Fruit fly (Drosophila melanogaster) whole organism, embryonic: Measurements from ENCODE around the gene Dr.

ENCODE experiments used
- Abd-B ChIP-seq: fragments of 200-800 bp; sonication (Bioruptor generic); optimal IDR thresholded peaks from 2 replicates; lab custom pipeline; 2018; ENCODE audit warnings: missing biosample characterization, mild to moderate bottlenecking, missing genetic modification characterization, moderate library complexity
- Asciz ChIP-seq: fragments of 200-800 bp; sonication (Bioruptor generic); optimal IDR thresholded peaks from 2 replicates; lab custom pipeline; 2017; ENCODE audit warnings: missing biosample characterization, mild to moderate bottlenecking, missing genetic modification characterization, missing genetic modification reagents
- Awh ChIP-seq: fragments of 200-800 bp; sonication (Bioruptor generic); IDR thresholded peaks from 2 replicates; pipeline ENCODE4, ENCODE4 v1.3.6; 2022; ENCODE audit warnings: missing biosample characterization, missing genetic modification characterization
- Bteb2 ChIP-seq: fragments of 200-800 bp; sonication (Bioruptor generic); optimal IDR thresholded peaks from 2 replicates; lab custom pipeline; 2016; ENCODE audit warnings: missing biosample characterization, missing genetic modification characterization
- CG10267 ChIP-seq: fragments of 200-800 bp; sonication (Bioruptor generic); optimal IDR thresholded peaks from 2 replicates; lab custom pipeline; 2018; ENCODE audit warnings: missing biosample characterization, mild to moderate bottlenecking, missing genetic modification characterization, moderate library complexity
- CG10654 ChIP-seq: fragments of 200-800 bp; sonication (Bioruptor generic); optimal IDR thresholded peaks from 2 replicates; lab custom pipeline; 2016; ENCODE audit warnings: missing biosample characterization, missing genetic modification characterization
- CG10979 ChIP-seq: fragments of 200-800 bp; sonication (Bioruptor generic); optimal IDR thresholded peaks from 2 replicates; lab custom pipeline; 2018; ENCODE audit warnings: missing biosample characterization, mild to moderate bottlenecking, missing genetic modification characterization, moderate library complexity
- CG14667 ChIP-seq: fragments of 200-800 bp; sonication (Bioruptor generic); IDR thresholded peaks from 2 replicates; pipeline ENCODE4 v1.3.6; 2022; ENCODE audit warnings: missing biosample characterization, missing genetic modification characterization
- CG14710 ChIP-seq: fragments of 200-800 bp; sonication (Bioruptor generic); optimal IDR thresholded peaks from 3 replicates; lab custom pipeline; 2019; ENCODE audit warnings: missing biosample characterization, mild to moderate bottlenecking, missing genetic modification characterization, moderate library complexity
- CG14965 ChIP-seq: fragments of 200-800 bp; sonication (Bioruptor generic); optimal IDR thresholded peaks from 2 replicates; lab custom pipeline; 2016; ENCODE audit warnings: missing biosample characterization, missing genetic modification characterization, borderline replicate concordance
- CG15696 ChIP-seq: fragments of 200-800 bp; sonication (Bioruptor generic); optimal IDR thresholded peaks from 2 replicates; lab custom pipeline; 2019; ENCODE audit warnings: missing biosample characterization, mild to moderate bottlenecking, missing genetic modification characterization, moderate library complexity
- CG1603 ChIP-seq: fragments of 200-800 bp; sonication (Bioruptor generic); optimal IDR thresholded peaks from 2 replicates; lab custom pipeline; 2019; ENCODE audit warnings: missing biosample characterization, mild to moderate bottlenecking, missing genetic modification characterization, moderate library complexity
- CG18476 ChIP-seq: fragments of 200-800 bp; sonication (Bioruptor generic); optimal IDR thresholded peaks from 2 replicates; lab custom pipeline; 2016; ENCODE audit warnings: missing biosample characterization, mild to moderate bottlenecking, missing genetic modification characterization
- CG30020 ChIP-seq: fragments of 200-800 bp; optimal IDR thresholded peaks from 2 replicates; lab custom pipeline; 2019; ENCODE audit warnings: missing biosample characterization, mild to moderate bottlenecking, missing genetic modification characterization, moderate library complexity
- CG31441 ChIP-seq: fragments of 200-800 bp; sonication (Bioruptor generic); IDR thresholded peaks from 2 replicates; pipeline ENCODE4 v1.3.6; 2022; ENCODE audit warnings: missing biosample characterization, missing genetic modification characterization
- CG3163 ChIP-seq: fragments of 200-800 bp; sonication (Bioruptor generic); optimal IDR thresholded peaks from 3 replicates; lab custom pipeline; 2016; ENCODE audit warnings: missing biosample characterization, missing genetic modification characterization
- CG3407 ChIP-seq: fragments of 200-800 bp; sonication (Bioruptor generic); optimal IDR thresholded peaks from 2 replicates; lab custom pipeline; 2018; ENCODE audit warnings: missing biosample characterization, mild to moderate bottlenecking, missing genetic modification characterization
- CG42726 ChIP-seq: fragments of 200-800 bp; sonication (Bioruptor generic); IDR thresholded peaks from 2 replicates; pipeline ENCODE4 v1.3.6; 2022; ENCODE audit warnings: missing biosample characterization, missing genetic modification characterization; ENCODE audit not compliant: partially characterized antibody
- CG5180 ChIP-seq: fragments of 200-800 bp; sonication (Bioruptor generic); optimal IDR thresholded peaks from 3 replicates; lab custom pipeline; 2017; ENCODE audit warnings: missing biosample characterization, missing genetic modification characterization, mild to moderate bottlenecking, moderate library complexity, missing genetic modification reagents
- CG6254 ChIP-seq: fragments of 200-800 bp; sonication (Bioruptor generic); optimal IDR thresholded peaks from 3 replicates; lab custom pipeline; 2017; ENCODE audit warnings: mild to moderate bottlenecking, missing biosample characterization, missing genetic modification reagents, missing genetic modification characterization
- CG6689 ChIP-seq: fragments of 200-800 bp; sonication (Bioruptor generic); IDR thresholded peaks from 2 replicates; pipeline ENCODE4 v1.3.6; 2022; ENCODE audit warnings: missing biosample characterization, missing genetic modification characterization
- Dip2 ChIP-seq: fragments of 200-800 bp; sonication (Bioruptor generic); IDR thresholded peaks from 2 replicates; pipeline ENCODE4 v1.3.6; 2022; ENCODE audit warnings: missing biosample characterization, missing genetic modification characterization
- Lpt ChIP-seq: fragments of >200 bp; optimal IDR thresholded peaks from 2 replicates; lab custom pipeline; 2018; ENCODE audit warnings: missing biosample characterization, missing genetic modification characterization
- MBD-R2 ChIP-seq: fragments of 200-800 bp; sonication (Bioruptor generic); IDR thresholded peaks from 2 replicates; pipeline ENCODE4 v1.3.6; 2022; ENCODE audit warnings: missing biosample characterization, missing genetic modification characterization
- Oli ChIP-seq: fragments of 200-800 bp; sonication (Bioruptor generic); optimal IDR thresholded peaks from 2 replicates; lab custom pipeline; 2018; ENCODE audit warnings: missing biosample characterization, mild to moderate bottlenecking, missing genetic modification characterization, moderate library complexity
- Rx ChIP-seq: fragments of 200-800 bp; sonication (Bioruptor generic); IDR thresholded peaks from 2 replicates; pipeline ENCODE4 v1.3.6; 2022; ENCODE audit warnings: missing biosample characterization, missing genetic modification characterization
- Scr ChIP-seq: fragments of 200-800 bp; sonication (Bioruptor generic); IDR thresholded peaks from 2 replicates; pipeline ENCODE4 v1.3.6; 2022; ENCODE audit warnings: missing biosample characterization, missing genetic modification characterization; ENCODE audit not compliant: partially characterized antibody
- Taf1 ChIP-seq: fragments of 200-800 bp; sonication (Bioruptor generic); IDR thresholded peaks from 2 replicates; pipeline ENCODE4 v1.3.6; 2022; ENCODE audit warnings: missing biosample characterization, missing genetic modification characterization
- YL-1 ChIP-seq: fragments of 200-800 bp; sonication (Bioruptor generic); optimal IDR thresholded peaks from 3 replicates; lab custom pipeline; 2017; ENCODE audit warnings: missing biosample characterization, mild to moderate bottlenecking, missing genetic modification characterization
- amos ChIP-seq: fragments of 200-800 bp; sonication (Bioruptor generic); IDR thresholded peaks from 2 replicates; pipeline ENCODE4 v1.3.6; 2022; ENCODE audit warnings: missing biosample characterization, missing genetic modification characterization; ENCODE audit not compliant: partially characterized antibody
- ase ChIP-seq: fragments of 200-800 bp; sonication (Bioruptor generic); IDR thresholded peaks from 3 replicates; pipeline ENCODE4 v1.3.6; 2022; ENCODE audit warnings: missing biosample characterization, missing genetic modification characterization
- croc ChIP-seq: fragments of 200-800 bp; sonication (Bioruptor generic); conservative IDR thresholded peaks from 3 replicates; pipeline ENCODE4 v1.3.6; 2022; ENCODE audit warnings: missing biosample characterization, missing genetic modification characterization
- da ChIP-seq: fragments of 200-800 bp; sonication (Bioruptor generic); optimal IDR thresholded peaks from 2 replicates; lab custom pipeline; 2016; ENCODE audit warnings: missing biosample characterization, missing genetic modification characterization
- danr ChIP-seq: fragments of 200-800 bp; sonication (Bioruptor generic); IDR thresholded peaks from 2 replicates; pipeline ENCODE4 v1.3.6; 2022; ENCODE audit warnings: missing biosample characterization, missing genetic modification characterization
- gsb ChIP-seq: fragments of 200-800 bp; sonication (Bioruptor generic); IDR thresholded peaks from 2 replicates; pipeline ENCODE4 v1.3.6; 2022; ENCODE audit warnings: missing biosample characterization, missing genetic modification characterization
- ham ChIP-seq: fragments of 200-800 bp; sonication (Bioruptor generic); IDR thresholded peaks from 2 replicates; pipeline ENCODE4 v1.3.6; 2022; ENCODE audit warnings: missing biosample characterization, missing genetic modification characterization
- hb ChIP-seq: fragments of 200-800 bp; sonication (Bioruptor generic); IDR thresholded peaks from 3 replicates; pipeline ENCODE4 v1.3.6; 2022; ENCODE audit warnings: missing biosample characterization, missing genetic modification characterization; ENCODE audit not compliant: partially characterized antibody
- kay ChIP-seq: fragments of 200-800 bp; sonication (Bioruptor generic); optimal IDR thresholded peaks from 2 replicates; lab custom pipeline; 2016; ENCODE audit warnings: missing biosample characterization, missing genetic modification characterization
- lilli ChIP-seq: fragments of 200-800 bp; sonication (Bioruptor generic); optimal IDR thresholded peaks from 3 replicates; lab custom pipeline; 2016; ENCODE audit warnings: missing biosample characterization, missing genetic modification characterization
- oc ChIP-seq: fragments of 200-800 bp; sonication (Bioruptor generic); optimal IDR thresholded peaks from 2 replicates; lab custom pipeline; 2018; ENCODE audit warnings: missing biosample characterization, mild to moderate bottlenecking, missing genetic modification characterization, moderate library complexity
- odd ChIP-seq: fragments of 200-800 bp; sonication (Bioruptor generic); optimal IDR thresholded peaks from 2 replicates; lab custom pipeline; 2017; ENCODE audit warnings: missing biosample characterization, mild to moderate bottlenecking, missing genetic modification characterization
- org-1 ChIP-seq: fragments of 200-800 bp; sonication (Bioruptor generic); optimal IDR thresholded peaks from 2 replicates; lab custom pipeline; 2017; ENCODE audit warnings: missing biosample characterization, missing genetic modification characterization
- pnt ChIP-seq: fragments of 200-800 bp; sonication (Bioruptor generic); optimal IDR thresholded peaks from 3 replicates; lab custom pipeline; 2016; ENCODE audit warnings: missing biosample characterization, missing genetic modification characterization
- pzg ChIP-seq: fragments of 200-800 bp; sonication (Bioruptor generic); optimal IDR thresholded peaks from 3 replicates; lab custom pipeline; 2018; ENCODE audit warnings: missing biosample characterization, mild to moderate bottlenecking, missing genetic modification characterization, moderate library complexity
- run ChIP-seq: fragments of 200-800 bp; sonication (Bioruptor generic); optimal IDR thresholded peaks from 3 replicates; lab custom pipeline; 2018; ENCODE audit warnings: missing biosample characterization, mild to moderate bottlenecking, missing genetic modification characterization
- salm ChIP-seq: fragments of 200-800 bp; sonication (Bioruptor generic); optimal IDR thresholded peaks from 2 replicates; lab custom pipeline; 2018; ENCODE audit warnings: missing biosample characterization, mild to moderate bottlenecking, missing genetic modification characterization
- scrt ChIP-seq: fragments of 200-800 bp; sonication (Bioruptor generic); optimal IDR thresholded peaks from 2 replicates; lab custom pipeline; 2018; ENCODE audit warnings: missing biosample characterization, mild to moderate bottlenecking, missing genetic modification characterization, moderate library complexity
- stc ChIP-seq: fragments of 200-800 bp; sonication (Bioruptor generic); IDR thresholded peaks from 2 replicates; pipeline ENCODE4 v1.3.6; 2022; ENCODE audit warnings: missing biosample characterization, missing genetic modification characterization
- sug ChIP-seq: fragments of 200-800 bp; optimal IDR thresholded peaks from 2 replicates; lab custom pipeline; 2019; ENCODE audit warnings: missing biosample characterization, mild to moderate bottlenecking, missing genetic modification characterization, moderate library complexity
- vvl ChIP-seq: fragments of 200-800 bp; sonication (Bioruptor generic); IDR thresholded peaks from 2 replicates; pipeline ENCODE4 v1.3.6; 2022; ENCODE audit warnings: missing biosample characterization, missing genetic modification characterization

The Dr gene

dm6 chr3R:29523978-29524775, 32.0 kb upstream of the Dr start (continued):
- TF ChIP-seq run (tag; lab: Kevin White, UChicago) (no peak), scrt (GFP tag; lab: Kevin White, UChicago) (no peak), sug (tag; lab: Kevin White, UChicago) (no peak), pzg (no peak), CG14710 (tag; lab: Kevin White, UChicago) (peak; percentile 28), CG5180 (GFP tag; lab: Kevin White, UChicago) (peak; percentile 6), Taf1 (GFP tag; lab: Robert Waterston, UW) (no peak), Rx (no peak), MBD-R2 (GFP tag; lab: Robert Waterston, UW) (no peak), gsb (GFP tag; lab: Robert Waterston, UW) (no peak), CG6254 (GFP tag; lab: Kevin White, UChicago) (no peak), da (GFP tag; lab: Kevin White, UChicago) (no peak), CG1603 (tag; lab: Kevin White, UChicago) (no peak), Scr (no peak), hb (no peak), CG3163 (no peak), YL-1 (no peak), Bteb2 (GFP tag; lab: Kevin White, UChicago) (no peak), CG10267 (tag; lab: Kevin White, UChicago) (no peak), CG31441 (GFP tag; lab: Robert Waterston, UW) (peak; percentile 41; the same call in 1 of the 2 replicates), CG15696 (no peak), Oli (tag; lab: Kevin White, UChicago) (no peak), croc (GFP tag; lab: Robert Waterston, UW) (no peak), CG14667 (GFP tag; lab: Robert Waterston, UW) (no peak), CG30020 (tag; lab: Kevin White, UChicago) (no peak), Asciz (GFP tag; lab: Kevin White, UChicago) (no peak), CG10979 (tag; lab: Kevin White, UChicago) (peak; percentile 56), stc (GFP tag; lab: Robert Waterston, UW) (no peak), CG14965 (GFP tag; lab: Kevin White, UChicago) (no peak), oc (no peak), ase (GFP tag; lab: Robert Waterston, UW) (no peak), kay (no peak), org-1 (no peak), CG10654 (GFP tag; lab: Kevin White, UChicago) (no peak), odd (no peak), CG18476 (GFP tag; lab: Kevin White, UChicago) (no peak), vvl (no peak), lilli (no peak), amos (no peak), salm (no peak), ham (GFP tag; lab: Robert Waterston, UW) (no peak), CG42726 (GFP tag; lab: Robert Waterston, UW) (no peak), CG3407 (GFP tag; lab: Kevin White, UChicago) (no peak), Awh (GFP tag; lab: Robert Waterston, UW) (no peak), CG6689 (no peak), Lpt (GFP tag; lab: Kevin White, UChicago) (no peak), Dip2 (GFP tag; lab: Robert Waterston, UW) (no peak), Abd-B (GFP tag; lab: Kevin White, UChicago) (peak; percentile 10), pnt (GFP tag; lab: Kevin White, UChicago) (no peak), danr (GFP tag; lab: Robert Waterston, UW) (no peak)
